Fruit fly (Drosophila melanogaster) whole organism, prepupa: ENCODE results near the gene CG32074.
A peak's percentile ranks its signal among the peaks of the same experiment; 100 is the strongest.

Source experiments
- Blimp-1 ChIP-seq: fragments of 200-800 bp; sonication (Bioruptor generic); optimal IDR thresholded peaks from 3 replicates; lab custom pipeline; 2017; ENCODE audit warnings: missing biosample characterization, missing genetic modification characterization, mild to moderate bottlenecking, moderate library complexity, missing genetic modification reagents
- CG10631 ChIP-seq: fragments of 200-800 bp; sonication (Bioruptor generic); optimal IDR thresholded peaks from 2 replicates; lab custom pipeline; 2016; ENCODE audit warnings: missing biosample characterization, missing genetic modification characterization
- CG10669 ChIP-seq: fragments of 200-800 bp; sonication (Bioruptor generic); optimal IDR thresholded peaks from 3 replicates; lab custom pipeline; 2018; ENCODE audit warnings: missing biosample characterization, mild to moderate bottlenecking, missing genetic modification characterization, moderate library complexity
- CG11294 ChIP-seq: fragments of 200-800 bp; sonication (Bioruptor generic); IDR thresholded peaks from 2 replicates; pipeline ENCODE4 v1.3.6; 2022; ENCODE audit warnings: missing biosample characterization, missing genetic modification characterization
- CG15336 ChIP-seq: fragments of 200-800 bp; sonication (Bioruptor generic); IDR thresholded peaks from 2 replicates; pipeline ENCODE4 v1.3.6; 2022; ENCODE audit warnings: missing biosample characterization, missing genetic modification characterization
- CG1621 ChIP-seq: fragments of 200-800 bp; sonication (Bioruptor generic); optimal IDR thresholded peaks from 3 replicates; lab custom pipeline; 2018; ENCODE audit warnings: missing biosample characterization, mild to moderate bottlenecking, missing genetic modification characterization
- CG16779 ChIP-seq: fragments of 200-800 bp; sonication (Bioruptor generic); optimal IDR thresholded peaks from 3 replicates; lab custom pipeline; 2017; ENCODE audit warnings: missing biosample characterization, mild to moderate bottlenecking, missing genetic modification characterization
- CG3032 ChIP-seq: fragments of 200-800 bp; optimal IDR thresholded peaks from 2 replicates; lab custom pipeline; 2019; ENCODE audit warnings: missing biosample characterization, mild to moderate bottlenecking, missing genetic modification characterization, moderate library complexity
- CG31627 ChIP-seq: fragments of 200-800 bp; sonication (Bioruptor generic); optimal IDR thresholded peaks from 3 replicates; lab custom pipeline; 2016; ENCODE audit warnings: missing biosample characterization, missing genetic modification characterization
- CG32006 ChIP-seq: fragments of 200-800 bp; sonication (Bioruptor generic); optimal IDR thresholded peaks from 3 replicates; lab custom pipeline; 2017; ENCODE audit warnings: missing biosample characterization, mild to moderate bottlenecking, missing genetic modification characterization
- CG34406 ChIP-seq: fragments of 200-800 bp; sonication (Bioruptor generic); optimal IDR thresholded peaks from 3 replicates; lab custom pipeline; 2016; ENCODE audit warnings: missing biosample characterization, missing genetic modification characterization
- CG3919 ChIP-seq: fragments of 200-800 bp; sonication (Bioruptor generic); optimal IDR thresholded peaks from 3 replicates; lab custom pipeline; 2016; ENCODE audit warnings: missing biosample characterization, missing genetic modification characterization
- CG4318 ChIP-seq: fragments of 200-800 bp; sonication (Bioruptor generic); optimal IDR thresholded peaks from 3 replicates; lab custom pipeline; 2017; ENCODE audit warnings: missing biosample characterization, mild to moderate bottlenecking, missing genetic modification characterization
- CG6276 ChIP-seq: fragments of 200-800 bp; sonication (Bioruptor generic); optimal IDR thresholded peaks from 2 replicates; lab custom pipeline; 2017; ENCODE audit warnings: missing biosample characterization, mild to moderate bottlenecking, missing genetic modification characterization
- CG6792 ChIP-seq: fragments of 200-800 bp; sonication (Bioruptor generic); optimal IDR thresholded peaks from 3 replicates; lab custom pipeline; 2016; ENCODE audit warnings: missing biosample characterization, missing genetic modification characterization
- CG6808 ChIP-seq: fragments of 200-800 bp; sonication (Bioruptor generic); optimal IDR thresholded peaks from 3 replicates; lab custom pipeline; 2017; ENCODE audit warnings: missing biosample characterization, missing genetic modification characterization, mild to moderate bottlenecking, moderate library complexity, missing genetic modification reagents
- CG6854 ChIP-seq: fragments of 200-800 bp; sonication (Bioruptor generic); optimal IDR thresholded peaks from 2 replicates; lab custom pipeline; 2017; ENCODE audit warnings: missing biosample characterization, mild to moderate bottlenecking, missing genetic modification characterization
- CG8632 ChIP-seq: fragments of 200-800 bp; sonication (Bioruptor generic); optimal IDR thresholded peaks from 3 replicates; lab custom pipeline; 2016; ENCODE audit warnings: missing biosample characterization, missing genetic modification characterization
- Eip75B ChIP-seq: fragments of 200-800 bp; sonication (Bioruptor generic); optimal IDR thresholded peaks from 3 replicates; lab custom pipeline; 2016; ENCODE audit warnings: missing biosample characterization, missing genetic modification characterization
- Eip78C ChIP-seq: fragments of 200-800 bp; sonication (Bioruptor generic); peaks from one replicate; lab custom pipeline; 2016; ENCODE audit warnings: missing biosample characterization, missing genetic modification characterization
- Eip93F ChIP-seq: fragments of 200-800 bp; sonication (Bioruptor generic); optimal IDR thresholded peaks from 2 replicates; lab custom pipeline; 2016; ENCODE audit warnings: missing biosample characterization, mild to moderate bottlenecking, missing genetic modification characterization
- Ets21C ChIP-seq: fragments of 200-800 bp; sonication (Bioruptor generic); optimal IDR thresholded peaks from 3 replicates; lab custom pipeline; 2016; ENCODE audit warnings: missing biosample characterization, missing genetic modification characterization
- Hr38 ChIP-seq: sonication (Bioruptor generic); optimal IDR thresholded peaks from 2 replicates; lab custom pipeline; 2016; ENCODE audit warnings: missing biosample characterization, missing genetic modification characterization
- Hr39 ChIP-seq: fragments of 200-800 bp; sonication (Bioruptor generic); optimal IDR thresholded peaks from 2 replicates; lab custom pipeline; 2016; ENCODE audit warnings: missing biosample characterization, missing genetic modification characterization
- Hr4 ChIP-seq: fragments of 200-800 bp; sonication (Bioruptor generic); optimal IDR thresholded peaks from 3 replicates; lab custom pipeline; 2016; ENCODE audit warnings: missing biosample characterization, missing genetic modification characterization
- Lpt ChIP-seq: fragments of 200-800 bp; sonication (Bioruptor generic); optimal IDR thresholded peaks from 3 replicates; lab custom pipeline; 2016; ENCODE audit warnings: missing biosample characterization, missing genetic modification characterization
- Met ChIP-seq: fragments of 200-800 bp; sonication (Bioruptor generic); optimal IDR thresholded peaks from 3 replicates; lab custom pipeline; 2016; ENCODE audit warnings: missing biosample characterization, missing genetic modification characterization
- Smox ChIP-seq: fragments of 200-800 bp; sonication (Bioruptor generic); optimal IDR thresholded peaks from 3 replicates; lab custom pipeline; 2016; ENCODE audit warnings: missing biosample characterization, missing genetic modification characterization
- Sox14 ChIP-seq: fragments of 200-800 bp; sonication (Bioruptor generic); optimal IDR thresholded peaks from 3 replicates; lab custom pipeline; 2016; ENCODE audit warnings: missing biosample characterization, missing genetic modification characterization
- Sox15 ChIP-seq: fragments of 200-800 bp; sonication (Bioruptor generic); optimal IDR thresholded peaks from 3 replicates; lab custom pipeline; 2016; ENCODE audit warnings: missing biosample characterization, missing genetic modification characterization
- achi ChIP-seq: fragments of 200-800 bp; sonication (Bioruptor generic); optimal IDR thresholded peaks from 3 replicates; lab custom pipeline; 2016; ENCODE audit warnings: missing biosample characterization, missing genetic modification characterization
- acj6 ChIP-seq: fragments of 200-800 bp; sonication (Bioruptor generic); optimal IDR thresholded peaks from 3 replicates; lab custom pipeline; 2016; ENCODE audit warnings: missing biosample characterization, missing genetic modification characterization
- cyc ChIP-seq: fragments of 200-800 bp; sonication (Bioruptor generic); optimal IDR thresholded peaks from 3 replicates; lab custom pipeline; 2016; ENCODE audit warnings: missing biosample characterization, missing genetic modification characterization
- dsx ChIP-seq: fragments of 200-800 bp; optimal IDR thresholded peaks from 3 replicates; lab custom pipeline; 2019; ENCODE audit warnings: missing biosample characterization, mild to moderate bottlenecking, missing genetic modification characterization, moderate library complexity; ENCODE audit not compliant: poor library complexity, severe bottlenecking
- eg ChIP-seq: fragments of 200-800 bp; sonication (Bioruptor generic); IDR thresholded peaks from 3 replicates; pipeline ENCODE4 v1.3.6; 2022; ENCODE audit warnings: missing biosample characterization, missing genetic modification characterization
- fd59A ChIP-seq: fragments of 200-800 bp; sonication (Bioruptor generic); optimal IDR thresholded peaks from 2 replicates; lab custom pipeline; 2017; ENCODE audit warnings: missing biosample characterization, mild to moderate bottlenecking, missing genetic modification characterization, missing genetic modification reagents
- fkh ChIP-seq: fragments of 200-800 bp; sonication (Bioruptor generic); optimal IDR thresholded peaks from 3 replicates; lab custom pipeline; 2017; ENCODE audit warnings: missing biosample characterization, mild to moderate bottlenecking, missing genetic modification characterization, moderate library complexity
- net ChIP-seq: fragments of 200-800 bp; sonication (Bioruptor generic); optimal IDR thresholded peaks from 3 replicates; lab custom pipeline; 2016; ENCODE audit warnings: missing biosample characterization, missing genetic modification characterization
- pdm3 ChIP-seq: fragments of 200-800 bp; sonication (Bioruptor generic); optimal IDR thresholded peaks from 3 replicates; lab custom pipeline; 2016; ENCODE audit warnings: missing biosample characterization, missing genetic modification characterization
- salr ChIP-seq, 2 experiments: fragments of 200-800 bp; sonication (Bioruptor generic); optimal IDR thresholded peaks; 3 replicates each; lab custom pipeline; 2016 to 2018; ENCODE audit warnings: missing biosample characterization in 2 of 2, missing genetic modification characterization in 2 of 2, mild to moderate bottlenecking in 1 of 2
- spab ChIP-seq: fragments of 200-800 bp; sonication (Bioruptor generic); optimal IDR thresholded peaks from 2 replicates; lab custom pipeline; 2017; ENCODE audit warnings: missing biosample characterization, mild to moderate bottlenecking, missing genetic modification characterization, missing genetic modification reagents
- ss ChIP-seq, 2 experiments: fragments of 200-800 bp; sonication (Bioruptor generic); optimal IDR thresholded peaks; 2 replicates in 1 of 2; 3 replicates in 1 of 2; lab custom pipeline; 2017 to 2018; ENCODE audit warnings: mild to moderate bottlenecking in 2 of 2, missing biosample characterization in 2 of 2, missing genetic modification characterization in 2 of 2, moderate library complexity in 1 of 2
- svp ChIP-seq: fragments of 200-800 bp; sonication (Bioruptor generic); peaks from one replicate; lab custom pipeline; 2016; ENCODE audit warnings: missing biosample characterization, missing genetic modification characterization
- topi ChIP-seq: fragments of 200-800 bp; sonication (Bioruptor generic); optimal IDR thresholded peaks from 3 replicates; lab custom pipeline; 2016; ENCODE audit warnings: missing biosample characterization, missing genetic modification characterization

Gene CG32074

DNA sequence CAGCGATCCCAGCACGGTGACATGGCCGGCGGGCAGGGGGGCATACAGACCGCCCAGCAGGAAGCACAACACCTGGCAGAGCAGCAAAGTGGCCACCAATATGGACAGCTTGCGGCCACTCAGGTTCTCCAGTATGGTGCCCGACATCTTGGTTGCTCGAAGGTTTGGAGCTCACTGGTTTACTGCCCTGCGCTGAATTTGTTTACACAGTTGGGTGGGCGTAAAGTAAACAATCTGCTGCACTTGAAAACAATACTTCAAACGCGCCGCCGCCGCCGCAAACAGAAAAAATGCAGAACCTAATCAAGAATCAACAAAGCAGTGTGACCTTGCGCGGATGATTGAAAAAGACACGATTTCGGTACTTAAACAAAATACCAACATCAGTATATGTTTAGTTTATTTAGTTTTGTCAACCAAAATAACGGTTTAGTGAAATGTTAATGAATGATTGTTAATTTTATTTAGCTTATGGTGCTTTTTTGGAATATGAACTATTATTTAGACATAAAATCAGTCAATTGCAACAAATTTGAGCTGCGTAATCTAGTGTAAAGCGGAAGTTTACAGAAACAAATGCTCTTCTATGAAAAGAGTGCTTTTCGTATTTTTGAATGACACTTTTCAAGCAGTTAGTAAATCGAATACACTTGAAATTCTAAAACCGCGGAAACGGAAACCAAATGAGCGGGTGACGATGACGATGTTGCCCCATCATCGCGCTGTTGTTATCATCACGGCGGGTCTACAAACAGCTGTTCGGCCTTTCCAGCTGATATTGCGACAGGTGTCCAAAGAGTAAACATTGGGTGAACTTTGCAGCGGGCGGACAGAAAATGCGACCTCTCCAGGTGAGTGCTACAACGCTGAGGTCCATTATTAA is 37.4 kb upstream of the CG32074 start, which contains the start of the genes wls and Adck5 (continued):
- TF ChIP-seq CG1621 (tag; lab: Kevin White, UChicago), result peak; percentile 61
- TF ChIP-seq CG11294 (GFP tag; lab: Robert Waterston, UW), result no peak
- TF ChIP-seq CG3032, result peak; percentile 20
- peak; percentile 52 for TF ChIP-seq CG8632 (GFP tag; lab: Kevin White, UChicago)
- TF ChIP-seq CG10631 (GFP tag; lab: Kevin White, UChicago), result no peak
- TF ChIP-seq Hr39 (GFP tag; lab: Kevin White, UChicago), result peak; percentile 32
- no peak for TF ChIP-seq Lpt
- no peak for TF ChIP-seq fd59A (GFP tag; lab: Kevin White, UChicago)
- TF ChIP-seq acj6 (GFP tag; lab: Kevin White, UChicago), result no peak
- no peak for TF ChIP-seq spab (GFP tag; lab: Kevin White, UChicago)
- TF ChIP-seq CG6792 (GFP tag; lab: Kevin White, UChicago), result peak; percentile 59
- TF ChIP-seq pdm3 (GFP tag; lab: Kevin White, UChicago), result no peak
- TF ChIP-seq Ets21C (GFP tag; lab: Kevin White, UChicago), result no peak
- TF ChIP-seq CG3919 (GFP tag; lab: Kevin White, UChicago), result peak; percentile 75
- peak; percentile 77 for TF ChIP-seq achi (GFP tag; lab: Kevin White, UChicago)
- TF ChIP-seq, all 60 proteins: peak for 30

- no peak for TF ChIP-seq CG32006 (GFP tag; lab: Kevin White, UChicago)
- TF ChIP-seq Eip75B (GFP tag; lab: Kevin White, UChicago), result no peak
- TF ChIP-seq fkh, result peak; percentile 57
These were observed 32.8 kb upstream of the CG32074 start, which contains the start of gene Alg10 for dm6 chr3L:11164899-11165298. Alg10 (plus strand) TSS chr3L:11164971.

- peak; percentile 26 for TF ChIP-seq Smox (GFP tag; lab: Kevin White, UChicago)
- TF ChIP-seq fkh, result no peak
- no peak for TF ChIP-seq CG6792 (GFP tag; lab: Kevin White, UChicago)
- TF ChIP-seq CG6276, result peak; percentile 62
- TF ChIP-seq salr (GFP tag; optimal IDR thresholded peaks at IDR 0.05; lab: Kevin White, UChicago), result peak in 1 of 2 experiments; percentile 35
- peak; percentile 85 for TF ChIP-seq CG15336 (GFP tag; lab: Robert Waterston, UW)
- no peak for TF ChIP-seq CG16779 (tag; lab: Kevin White, UChicago)
- peak; percentile 41 for TF ChIP-seq CG3919 (GFP tag; lab: Kevin White, UChicago)
- TF ChIP-seq Sox14, result peak; percentile 9
- peak; percentile 87 for TF ChIP-seq Eip78C
- peak; percentile 16 for TF ChIP-seq topi (GFP tag; lab: Kevin White, UChicago)
- TF ChIP-seq CG10631 (GFP tag; lab: Kevin White, UChicago), result peak; percentile 53
- peak; percentile 5 for TF ChIP-seq CG3032
- peak; percentile 71 for TF ChIP-seq Hr4 (GFP tag; lab: Kevin White, UChicago)
- TF ChIP-seq Met (GFP tag; lab: Kevin White, UChicago), result peak; percentile 43
- TF ChIP-seq dsx (GFP tag; lab: Kevin White, UChicago), result peak; percentile 5
- no peak for TF ChIP-seq CG10669 (GFP tag; lab: Kevin White, UChicago)
- no peak for TF ChIP-seq Eip93F
- TF ChIP-seq CG31627, result peak; percentile 38
- TF ChIP-seq CG6854 (GFP tag; lab: Kevin White, UChicago), result no peak
- TF ChIP-seq net (GFP tag; lab: Kevin White, UChicago), result peak; percentile 57
- peak; percentile 81 for TF ChIP-seq eg (GFP tag; lab: Robert Waterston, UW)
- TF ChIP-seq acj6 (GFP tag; lab: Kevin White, UChicago), result peak; percentile 54
- TF ChIP-seq Blimp-1 (GFP tag; lab: Kevin White, UChicago), result no peak
- TF ChIP-seq Lpt, result no peak
- TF ChIP-seq cyc (GFP tag; lab: Kevin White, UChicago), result no peak
- no peak for TF ChIP-seq spab (GFP tag; lab: Kevin White, UChicago)
- TF ChIP-seq Hr38, result no peak
- TF ChIP-seq svp (GFP tag; lab: Kevin White, UChicago), result no peak
- peak; percentile 6 for TF ChIP-seq CG34406 (GFP tag; lab: Kevin White, UChicago)
- TF ChIP-seq pdm3 (GFP tag; lab: Kevin White, UChicago), result peak; percentile 62
- TF ChIP-seq Ets21C (GFP tag; lab: Kevin White, UChicago), result no peak
- peak; percentile 38 for TF ChIP-seq CG4318 (GFP tag; lab: Kevin White, UChicago)
- TF ChIP-seq Sox15, result no peak
- TF ChIP-seq ss (GFP tag; optimal IDR thresholded peaks at IDR 0.05; lab: Kevin White, UChicago), result no peak
- TF ChIP-seq CG6808 (GFP tag; lab: Kevin White, UChicago), result peak; percentile 14
- peak; percentile 60 for TF ChIP-seq CG11294 (GFP tag; lab: Robert Waterston, UW)
These were observed 23.3 kb upstream of the CG32074 start for dm6 chr3L:11155380-11155779.
